Fruit fly (Drosophila melanogaster) whole organism, embryonic: ENCODE measurements around the gene Cap-D2.
A peak's percentile ranks its signal among the peaks of the same experiment; 100 is the strongest.

Experiments
- B-H2 ChIP-seq: fragments of 200-800 bp; sonication (Bioruptor generic); optimal IDR thresholded peaks from 2 replicates; lab custom pipeline; 2018; ENCODE audit warnings: missing biosample characterization, mild to moderate bottlenecking, missing genetic modification characterization
- BEAF-32 ChIP-seq: fragments of 200-800 bp; sonication (Bioruptor generic); optimal IDR thresholded peaks from 3 replicates; lab custom pipeline; 2017; ENCODE audit warnings: missing biosample characterization, missing genetic modification characterization, mild to moderate bottlenecking, moderate library complexity, missing genetic modification reagents
- Bgb ChIP-seq: fragments of 200-800 bp; sonication (Bioruptor generic); IDR thresholded peaks from 2 replicates; pipeline ENCODE4 v1.3.6; 2022; ENCODE audit warnings: missing biosample characterization, missing genetic modification characterization; ENCODE audit not compliant: partially characterized antibody
- CG10267 ChIP-seq: fragments of 200-800 bp; sonication (Bioruptor generic); optimal IDR thresholded peaks from 2 replicates; lab custom pipeline; 2018; ENCODE audit warnings: missing biosample characterization, mild to moderate bottlenecking, missing genetic modification characterization, moderate library complexity
- CG11398 ChIP-seq: fragments of 200-800 bp; sonication (Bioruptor generic); optimal IDR thresholded peaks from 2 replicates; lab custom pipeline; 2016; ENCODE audit warnings: missing biosample characterization, missing genetic modification characterization
- CG11696 ChIP-seq: fragments of 200-800 bp; sonication (Bioruptor generic); IDR thresholded peaks from 2 replicates; pipeline ENCODE4 v1.3.6; 2022; ENCODE audit warnings: missing biosample characterization, missing genetic modification characterization
- CG12942 ChIP-seq: fragments of 200-800 bp; sonication (Bioruptor generic); optimal IDR thresholded peaks from 3 replicates; lab custom pipeline; 2016; ENCODE audit warnings: missing biosample characterization, missing genetic modification characterization
- CG13424 ChIP-seq: fragments of 200-800 bp; sonication (Bioruptor generic); optimal IDR thresholded peaks from 2 replicates; lab custom pipeline; 2019; ENCODE audit warnings: missing biosample characterization, mild to moderate bottlenecking, missing genetic modification characterization, moderate library complexity
- CG14667 ChIP-seq: fragments of 200-800 bp; sonication (Bioruptor generic); IDR thresholded peaks from 2 replicates; pipeline ENCODE4 v1.3.6; 2022; ENCODE audit warnings: missing biosample characterization, missing genetic modification characterization
- CG15269 ChIP-seq: fragments of 200-800 bp; sonication (Bioruptor generic); optimal IDR thresholded peaks from 2 replicates; lab custom pipeline; 2018; ENCODE audit warnings: missing biosample characterization, mild to moderate bottlenecking, missing genetic modification characterization, moderate library complexity
- CG15696 ChIP-seq: fragments of 200-800 bp; sonication (Bioruptor generic); optimal IDR thresholded peaks from 2 replicates; lab custom pipeline; 2019; ENCODE audit warnings: missing biosample characterization, mild to moderate bottlenecking, missing genetic modification characterization, moderate library complexity
- CG16779 ChIP-seq: fragments of 200-800 bp; sonication (Bioruptor generic); IDR thresholded peaks from 2 replicates; pipeline ENCODE4 v1.3.6; 2022; ENCODE audit warnings: missing biosample characterization, missing genetic modification characterization
- CG17328 ChIP-seq: fragments of 200-800 bp; sonication (Bioruptor generic); IDR thresholded peaks from 2 replicates; pipeline ENCODE4 v1.3.6; 2022; ENCODE audit warnings: missing biosample characterization, missing genetic modification characterization
- CG17359 ChIP-seq: fragments of 200-800 bp; sonication (Bioruptor generic); optimal IDR thresholded peaks from 3 replicates; lab custom pipeline; 2018; ENCODE audit warnings: missing biosample characterization, mild to moderate bottlenecking, missing genetic modification characterization, moderate library complexity
- CG18262 ChIP-seq: fragments of 200-800 bp; optimal IDR thresholded peaks from 3 replicates; lab custom pipeline; 2019; ENCODE audit warnings: missing biosample characterization, mild to moderate bottlenecking, missing genetic modification characterization, moderate library complexity
- CG18599 ChIP-seq: fragments of 200-800 bp; sonication (Bioruptor generic); optimal IDR thresholded peaks from 3 replicates; lab custom pipeline; 2017; ENCODE audit warnings: missing biosample characterization, missing genetic modification characterization, mild to moderate bottlenecking, moderate library complexity, missing genetic modification reagents
- CG2116 ChIP-seq: fragments of 200-800 bp; sonication (Bioruptor generic); optimal IDR thresholded peaks from 3 replicates; lab custom pipeline; 2018; ENCODE audit warnings: missing biosample characterization, mild to moderate bottlenecking, missing genetic modification characterization
- CG2678 ChIP-seq: fragments of 200-800 bp; sonication (Bioruptor generic); optimal IDR thresholded peaks from 3 replicates; lab custom pipeline; 2019; ENCODE audit warnings: missing biosample characterization, mild to moderate bottlenecking, missing genetic modification characterization, moderate library complexity
- CG32772 ChIP-seq: fragments of 200-800 bp; sonication (Bioruptor generic); IDR thresholded peaks from 2 replicates; pipeline ENCODE4 v1.3.6; 2022; ENCODE audit warnings: missing biosample characterization, missing genetic modification characterization
- CG7839 ChIP-seq: fragments of 200-800 bp; sonication (Bioruptor generic); optimal IDR thresholded peaks from 3 replicates; lab custom pipeline; 2018; ENCODE audit warnings: missing biosample characterization, mild to moderate bottlenecking, missing genetic modification characterization, moderate library complexity
- CG8290 ChIP-seq, 3 experiments: fragments of 200-800 bp; sonication (Bioruptor generic); optimal IDR thresholded peaks; 2 replicates each; lab custom pipeline; 2016 to 2019; ENCODE audit warnings: missing biosample characterization in 3 of 3, missing genetic modification characterization in 3 of 3, mild to moderate bottlenecking in 2 of 3, moderate library complexity in 1 of 3
- CG9437 ChIP-seq: fragments of 200-800 bp; sonication (Bioruptor generic); optimal IDR thresholded peaks from 2 replicates; lab custom pipeline; 2018; ENCODE audit warnings: missing biosample characterization, mild to moderate bottlenecking, missing genetic modification characterization
- CG9797 ChIP-seq: fragments of 200-800 bp; sonication (Bioruptor generic); optimal IDR thresholded peaks from 3 replicates; lab custom pipeline; 2018; ENCODE audit warnings: missing biosample characterization, mild to moderate bottlenecking, missing genetic modification characterization
- CoRest ChIP-seq: fragments of 200-800 bp; sonication (Bioruptor generic); optimal IDR thresholded peaks from 3 replicates; lab custom pipeline; 2018; ENCODE audit warnings: missing biosample characterization, mild to moderate bottlenecking, missing genetic modification characterization, moderate library complexity
- D19A ChIP-seq: fragments of 200-800 bp; optimal IDR thresholded peaks from 3 replicates; lab custom pipeline; 2019; ENCODE audit warnings: missing biosample characterization, mild to moderate bottlenecking, missing genetic modification characterization, moderate library complexity
- Fer1 ChIP-seq: fragments of 200-800 bp; sonication (Bioruptor generic); optimal IDR thresholded peaks from 2 replicates; lab custom pipeline; 2017; ENCODE audit warnings: missing biosample characterization, mild to moderate bottlenecking, missing genetic modification characterization
- HLH54F ChIP-seq: fragments of 200-800 bp; sonication (Bioruptor generic); optimal IDR thresholded peaks from 3 replicates; lab custom pipeline; 2016; ENCODE audit warnings: missing biosample characterization, missing genetic modification characterization
- HmgD ChIP-seq: fragments of 200-800 bp; sonication (Bioruptor generic); optimal IDR thresholded peaks from 3 replicates; lab custom pipeline; 2016; ENCODE audit warnings: missing biosample characterization, missing genetic modification characterization
- Hr3 ChIP-seq: fragments of 200-800 bp; sonication (Bioruptor generic); optimal IDR thresholded peaks from 3 replicates; lab custom pipeline; 2016; ENCODE audit warnings: missing biosample characterization, missing genetic modification characterization
- Hr51 ChIP-seq, 2 experiments: fragments of 200-800 bp; sonication (Bioruptor generic); optimal IDR thresholded peaks; 2 replicates in 1 of 2; 3 replicates in 1 of 2; lab custom pipeline; 2016 to 2018; ENCODE audit warnings: missing biosample characterization in 2 of 2, missing genetic modification characterization in 2 of 2, mild to moderate bottlenecking in 1 of 2, moderate library complexity in 1 of 2
- Lpt ChIP-seq: fragments of >200 bp; optimal IDR thresholded peaks from 2 replicates; lab custom pipeline; 2018; ENCODE audit warnings: missing biosample characterization, missing genetic modification characterization
- MTF-1 ChIP-seq: fragments of 200-800 bp; sonication (Bioruptor generic); optimal IDR thresholded peaks from 2 replicates; lab custom pipeline; 2018; ENCODE audit warnings: missing biosample characterization, mild to moderate bottlenecking, missing genetic modification characterization, borderline replicate concordance
- Mad ChIP-seq: fragments of 200-800 bp; sonication (Bioruptor generic); optimal IDR thresholded peaks from 2 replicates; lab custom pipeline; 2016; ENCODE audit warnings: missing biosample characterization, missing genetic modification characterization
- NFAT ChIP-seq: fragments of 200-800 bp; sonication (Bioruptor generic); IDR thresholded peaks from 2 replicates; pipeline ENCODE4 v1.3.6; 2022; ENCODE audit warnings: missing biosample characterization, missing genetic modification characterization
- Nf-YB ChIP-seq: fragments of 200-800 bp; sonication (Bioruptor generic); optimal IDR thresholded peaks from 3 replicates; lab custom pipeline; 2019; ENCODE audit warnings: missing biosample characterization, mild to moderate bottlenecking, missing genetic modification characterization, moderate library complexity
- Nf-YC ChIP-seq: fragments of 200-800 bp; optimal IDR thresholded peaks from 3 replicates; lab custom pipeline; 2019; ENCODE audit warnings: missing biosample characterization, mild to moderate bottlenecking, missing genetic modification characterization, moderate library complexity
- Oli ChIP-seq: fragments of 200-800 bp; sonication (Bioruptor generic); optimal IDR thresholded peaks from 2 replicates; lab custom pipeline; 2018; ENCODE audit warnings: missing biosample characterization, mild to moderate bottlenecking, missing genetic modification characterization, moderate library complexity
- Ravus ChIP-seq: fragments of 200-800 bp; sonication (Bioruptor generic); IDR thresholded peaks from 2 replicates; pipeline ENCODE4 v1.3.6; 2022; ENCODE audit warnings: missing biosample characterization, missing genetic modification characterization
- Sox102F ChIP-seq: fragments of 200-800 bp; sonication (Bioruptor generic); optimal IDR thresholded peaks from 2 replicates; lab custom pipeline; 2018; ENCODE audit warnings: missing biosample characterization, mild to moderate bottlenecking, missing genetic modification characterization, moderate library complexity
- abd-A ChIP-seq: fragments of 200-800 bp; sonication (Bioruptor generic); optimal IDR thresholded peaks from 3 replicates; lab custom pipeline; 2019; ENCODE audit warnings: missing biosample characterization, mild to moderate bottlenecking, missing genetic modification characterization, moderate library complexity
- dmrt99B ChIP-seq: fragments of 200-800 bp; sonication (Bioruptor generic); optimal IDR thresholded peaks from 2 replicates; lab custom pipeline; 2018; ENCODE audit warnings: missing biosample characterization, mild to moderate bottlenecking, missing genetic modification characterization, moderate library complexity
- gce ChIP-seq: fragments of 200-800 bp; sonication (Bioruptor generic); IDR thresholded peaks from 3 replicates; pipeline ENCODE4 v1.3.6; 2022; ENCODE audit warnings: missing biosample characterization, missing genetic modification characterization
- gem ChIP-seq: fragments of 200-800 bp; sonication (Bioruptor generic); optimal IDR thresholded peaks from 2 replicates; lab custom pipeline; 2019; ENCODE audit warnings: missing biosample characterization, mild to moderate bottlenecking, missing genetic modification characterization, moderate library complexity
- grau ChIP-seq: fragments of 200-800 bp; optimal IDR thresholded peaks from 3 replicates; lab custom pipeline; 2019; ENCODE audit warnings: missing biosample characterization, mild to moderate bottlenecking, missing genetic modification characterization, moderate library complexity
- lbe ChIP-seq: fragments of 200-800 bp; sonication (Bioruptor generic); optimal IDR thresholded peaks from 2 replicates; lab custom pipeline; 2016; ENCODE audit warnings: missing biosample characterization, mild to moderate bottlenecking, missing genetic modification characterization
- sens ChIP-seq: fragments of 200-800 bp; sonication (Bioruptor generic); peaks from one replicate; lab custom pipeline; 2016; ENCODE audit warnings: missing biosample characterization, missing genetic modification characterization
- sisA ChIP-seq: fragments of 200-800 bp; sonication (Bioruptor generic); IDR thresholded peaks from 2 replicates; pipeline ENCODE4 v1.3.6; 2022; ENCODE audit warnings: missing biosample characterization, missing genetic modification characterization
- unpg ChIP-seq: fragments of 200-800 bp; sonication (Bioruptor generic); optimal IDR thresholded peaks from 3 replicates; lab custom pipeline; 2018; ENCODE audit warnings: missing biosample characterization, mild to moderate bottlenecking, missing genetic modification characterization, moderate library complexity
- wek ChIP-seq: fragments of 200-800 bp; sonication (Bioruptor generic); optimal IDR thresholded peaks from 3 replicates; lab custom pipeline; 2018; ENCODE audit warnings: missing biosample characterization, mild to moderate bottlenecking, missing genetic modification characterization, moderate library complexity

The Cap-D2 gene

DNA sequence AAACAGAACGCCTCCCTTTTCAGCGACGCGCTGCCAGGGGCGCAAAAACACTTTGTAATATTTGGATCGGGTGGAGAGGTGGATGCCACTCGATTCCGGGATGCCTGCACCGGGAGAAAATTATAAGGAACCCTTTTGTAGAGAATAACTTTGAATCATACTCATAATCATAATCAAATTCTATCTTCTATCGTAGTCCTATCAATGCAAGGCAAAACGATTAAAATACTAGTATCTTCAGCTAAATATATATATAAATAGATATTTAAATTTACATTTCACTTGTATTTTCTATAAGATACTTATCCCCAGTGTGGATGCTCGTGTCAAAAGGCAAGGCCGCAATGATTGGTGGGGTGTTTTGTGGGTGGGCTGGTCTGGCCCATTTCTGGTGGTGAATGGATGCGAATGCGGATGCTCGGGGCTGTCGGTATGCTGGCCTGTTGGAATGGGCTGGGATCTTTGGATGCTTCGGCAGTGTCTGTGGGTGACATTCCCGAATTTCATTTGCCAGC lies 30.4 kb downstream of the Cap-D2 start (continued):
- TF ChIP-seq CG8290 (GFP tag; optimal IDR thresholded peaks at IDR 0.05; lab: Kevin White, UChicago) (no peak), CG8290 (tag; optimal IDR thresholded peaks at IDR 0.05; lab: Kevin White, UChicago) (no peak), Oli (tag; lab: Kevin White, UChicago) (peak; percentile 22), abd-A (tag; lab: Kevin White, UChicago) (no peak), CG9437 (GFP tag; lab: Kevin White, UChicago) (no peak), CG16779 (no peak), sisA (GFP tag; lab: Robert Waterston, UW) (peak; percentile 37; the same call in 1 of the 2 replicates), sens (GFP tag; lab: Kevin White, UChicago) (peak; percentile 25), Lpt (GFP tag; lab: Kevin White, UChicago) (no peak), CG17328 (0 out of 2 replicates have a peak, but pooled peaks have one; percentile 7), CG32772 (GFP tag; lab: Robert Waterston, UW) (no peak), Nf-YC (peak; percentile 55), BEAF-32 (no peak), Nf-YB (GFP tag; lab: Kevin White, UChicago) (peak; percentile 79), Mad (GFP tag; lab: Kevin White, UChicago) (no peak), gce (GFP tag; lab: Robert Waterston, UW) (no peak), CG15696 (tag; lab: Kevin White, UChicago) (no peak), CG17359 (peak; percentile 5), CG18599 (GFP tag; lab: Kevin White, UChicago) (peak; percentile 31), Hr51 (GFP tag; optimal IDR thresholded peaks at IDR 0.05; lab: Kevin White, UChicago) (peak in 1 of 2 experiments; percentile 60), HmgD (GFP tag; lab: Kevin White, UChicago) (no peak), CG9797 (no peak), Hr3 (no peak), Fer1 (GFP tag; lab: Kevin White, UChicago) (no peak), CG2116 (GFP tag; lab: Kevin White, UChicago) (no peak), HLH54F (GFP tag; lab: Kevin White, UChicago) (no peak), unpg (GFP tag; lab: Kevin White, UChicago) (peak; percentile 17), CG12942 (no peak), CG15269 (tag; lab: Kevin White, UChicago) (peak; percentile 1), grau (tag; lab: Kevin White, UChicago) (peak; percentile 14), CG13424 (tag; lab: Kevin White, UChicago) (peak; percentile 30), CG14667 (no peak), D19A (tag; lab: Kevin White, UChicago) (peak; percentile 32), Ravus (no peak), wek (no peak), CG11696 (GFP tag; lab: Robert Waterston, UW) (no peak), CoRest (tag; lab: Kevin White, UChicago) (peak; percentile 0), CG18262 (tag; lab: Kevin White, UChicago) (peak; percentile 2), Bgb (no peak), CG11398 (GFP tag; lab: Kevin White, UChicago) (no peak), gem (tag; lab: Kevin White, UChicago) (peak; percentile 52), dmrt99B (tag; lab: Kevin White, UChicago) (peak; percentile 65), lbe (GFP tag; lab: Kevin White, UChicago) (no peak), CG2678 (no peak), CG10267 (tag; lab: Kevin White, UChicago) (peak; percentile 1), Sox102F (GFP tag; lab: Kevin White, UChicago) (peak; percentile 44), B-H2 (no peak), MTF-1 (GFP tag; lab: Kevin White, UChicago) (no peak), CG7839 (tag; lab: Kevin White, UChicago) (peak; percentile 12), NFAT (GFP tag; lab: Robert Waterston, UW) (no peak)
